Worm (Caenorhabditis elegans): Measurements from ENCODE around the gene R13H4.6.

Gene R13H4.6

DNA sequence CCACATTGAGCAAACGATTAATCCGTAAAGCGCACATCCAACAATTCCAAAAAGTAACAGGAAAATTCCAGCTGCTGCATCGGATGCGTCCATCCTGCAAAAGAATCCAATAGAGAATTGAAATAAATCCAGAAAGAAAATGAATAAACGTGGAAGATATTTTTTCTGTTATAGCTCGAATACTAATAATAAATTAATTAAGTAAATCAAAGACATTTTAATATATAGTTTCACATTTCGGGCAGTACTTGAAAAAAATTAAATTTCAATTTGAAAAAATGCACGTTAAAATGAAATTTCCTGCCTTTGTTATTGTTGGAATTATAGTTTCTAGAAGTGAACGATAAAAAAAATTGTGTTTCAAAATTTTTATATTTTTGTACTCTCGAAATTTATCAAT is 5.2 kb downstream of the R13H4.6 start, which contains the start of gene R13H4.7:
R13H4.7 (minus strand) TSS at position 101 of the 400 bp plus-strand sequence.
- no peak for TF ChIP-seq skn-1 (tag; optimal IDR thresholded peaks at IDR 0.05)
- no peak for TF ChIP-seq snu-23 (GFP tag; optimal IDR thresholded peaks at IDR 0.05)
- TF ChIP-seq unc-86 (tag; optimal IDR thresholded peaks at IDR 0.05), result no peak
- no peak for TF ChIP-seq swsn-7 (tag; optimal IDR thresholded peaks at IDR 0.05)

DNA sequence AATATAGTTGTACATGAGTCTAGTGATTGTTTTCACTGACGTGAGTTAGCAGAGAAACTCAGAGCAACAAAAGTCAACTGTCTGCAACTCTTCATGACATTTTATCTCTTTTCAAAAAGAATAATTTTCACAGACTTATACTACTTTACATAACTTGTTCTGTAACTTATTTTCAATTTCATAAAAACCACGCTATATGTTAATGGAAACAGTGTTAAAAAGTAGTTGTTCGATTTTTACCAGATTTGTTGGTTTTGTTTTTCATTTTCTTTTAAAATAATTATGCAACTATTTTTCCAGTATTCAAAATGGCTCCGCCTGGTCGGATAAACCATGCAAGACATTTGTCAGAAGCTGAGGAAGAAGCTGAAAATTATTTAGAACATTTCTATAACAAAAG is 12.1 kb downstream of the R13H4.6 start, which contains the start of gene sulp-4:
sulp-4 (plus strand) TSS at position 301 of the 400 bp plus-strand sequence.
- TF ChIP-seq nhr-19 (GFP tag; conservative IDR thresholded peaks at IDR 0.05) (no peak), efl-1 (optimal IDR thresholded peaks at IDR 0.05) (no peak), efl-1 (GFP tag; optimal IDR thresholded peaks at IDR 0.05 in 1 of 2) (peak in 1 of 2 experiments; percentile 58), pag-3 (tag; optimal IDR thresholded peaks at IDR 0.05; ENCODE audit: borderline replicate concordance, insufficient read depth) (no peak), irx-1 (tag; optimal IDR thresholded peaks at IDR 0.05) (no peak), sox-4 (tag; optimal IDR thresholded peaks at IDR 0.05) (no peak)

DNA sequence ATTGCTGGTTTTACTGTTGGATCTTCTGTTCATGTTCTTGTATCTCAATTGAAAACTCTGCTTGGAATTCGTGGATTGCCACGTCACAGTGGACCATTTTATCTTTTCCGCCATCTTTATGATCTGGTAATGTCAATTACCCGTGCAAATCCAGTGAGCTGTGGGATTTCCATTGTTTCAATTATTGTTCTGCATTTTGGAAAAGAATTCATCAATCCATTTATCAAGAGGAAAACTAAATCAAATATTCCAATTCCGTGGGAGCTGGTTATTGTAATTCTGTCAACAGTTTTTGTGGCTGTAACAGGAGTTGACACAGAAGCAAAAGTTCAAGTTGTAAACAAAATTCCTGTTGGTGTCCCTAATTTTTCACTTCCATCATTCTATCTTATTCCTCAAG is 13.7 kb downstream of the R13H4.6 start:
- TF ChIP-seq unc-62 (GFP tag; optimal IDR thresholded peaks at IDR 0.05) (no peak), nhr-71 (tag; optimal IDR thresholded peaks at IDR 0.05) (no peak), nhr-11 (tag; optimal IDR thresholded peaks at IDR 0.05) (no peak), mab-9 (GFP tag; IDR thresholded peaks at IDR 0.05) (no peak), rnt-1 (tag; optimal IDR thresholded peaks at IDR 0.05) (no peak), grh-1 (GFP tag; IDR thresholded peaks at IDR 0.05) (no peak), mep-1 (tag; optimal IDR thresholded peaks at IDR 0.05) (no peak), nhr-84 (tag; optimal IDR thresholded peaks at IDR 0.05) (no peak)

DNA sequence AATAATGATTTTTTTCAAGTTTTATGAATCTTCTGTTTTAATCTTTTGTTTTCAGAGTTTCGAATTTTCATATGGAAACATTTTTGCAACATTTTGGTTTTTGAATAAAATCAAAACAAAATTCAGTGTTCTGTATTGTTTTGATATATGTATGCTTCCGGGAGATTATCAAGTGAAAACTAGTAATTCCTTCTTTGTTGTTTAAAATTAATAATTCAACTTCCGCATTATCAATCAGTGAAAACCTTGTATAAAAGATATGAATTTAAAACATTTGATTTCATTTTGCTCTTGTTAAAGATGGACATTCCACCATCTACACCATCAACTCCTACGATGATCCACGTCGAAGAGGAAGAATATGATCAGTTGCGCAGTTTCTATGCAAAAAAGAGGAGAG is 16.8 kb downstream of the R13H4.6 start, which contains the start of gene sulp-5:
sulp-5 (plus strand) TSS at position 301 of the 400 bp plus-strand sequence.
- no peak for TF ChIP-seq sptf-1 (tag; optimal IDR thresholded peaks at IDR 0.05)
- no peak for TF ChIP-seq unc-98 (GFP tag; IDR thresholded peaks at IDR 0.05)
- no peak for TF ChIP-seq fkh-4 (tag; optimal IDR thresholded peaks at IDR 0.05; ENCODE audit: borderline replicate concordance)
- no peak for TF ChIP-seq hpl-2 (GFP tag; optimal IDR thresholded peaks at IDR 0.05)
- TF ChIP-seq dpl-1 (GFP tag; optimal IDR thresholded peaks at IDR 0.05), result no peak
- no peak for TF ChIP-seq tlp-1 (tag; optimal IDR thresholded peaks at IDR 0.05)
- peak; percentile 41 for TF ChIP-seq nhr-85 (tag)

DNA sequence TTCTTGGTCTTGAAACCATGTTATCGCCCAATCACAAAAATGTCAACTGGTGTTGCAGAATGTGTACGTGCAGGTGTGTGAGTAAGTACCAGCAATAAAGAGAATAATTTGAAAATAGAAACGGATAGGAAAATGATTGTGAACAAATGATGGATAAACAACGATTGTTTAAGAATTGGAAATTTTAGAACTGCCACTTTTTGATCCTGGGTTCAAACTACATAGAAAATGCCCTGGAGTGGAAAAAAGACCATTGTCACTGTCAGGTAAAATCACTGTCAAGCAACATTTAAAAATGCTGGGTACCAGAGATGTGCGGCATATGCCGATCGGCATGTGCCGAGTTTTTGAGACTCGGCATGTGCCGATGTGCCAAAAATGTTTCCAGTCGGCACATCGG is 20.3 kb downstream of the R13H4.6 start:
- TF ChIP-seq snu-23 (GFP tag; optimal IDR thresholded peaks at IDR 0.05) (peak; percentile 35), elt-3 (tag; optimal IDR thresholded peaks at IDR 0.05) (peak in 2 of 6 experiments; percentile 22 to 36), mef-2 (tag; optimal IDR thresholded peaks at IDR 0.05) (no peak), unc-130 (tag; optimal IDR thresholded peaks at IDR 0.05) (no peak), lin-35 (GFP tag; optimal IDR thresholded peaks at IDR 0.05) (peak in 1 of 2 experiments; percentile 6), nhr-20 (tag; optimal IDR thresholded peaks at IDR 0.05) (peak; percentile 9), lsy-2 (tag; optimal IDR thresholded peaks at IDR 0.05) (peak in 1 of 2 experiments; percentile 15), fos-1 (tag; optimal IDR thresholded peaks at IDR 0.05) (no peak), efl-3 (GFP tag; optimal IDR thresholded peaks at IDR 0.05) (no peak), blmp-1 (tag; optimal IDR thresholded peaks at IDR 0.05) (peak; percentile 8), nhr-19 (GFP tag; conservative IDR thresholded peaks at IDR 0.05) (peak; percentile 33; the same call in 1 of the 2 replicates), lin-14 (GFP tag; optimal IDR thresholded peaks at IDR 0.05) (peak; percentile 49), grh-1 (GFP tag; IDR thresholded peaks at IDR 0.05) (0 out of 2 replicates have a peak, but pooled peaks have one; percentile 29), nhr-85 (tag) (peak; percentile 69), nhr-71 (tag; optimal IDR thresholded peaks at IDR 0.05) (peak; percentile 46), tbx-2 (tag; optimal IDR thresholded peaks at IDR 0.05) (no peak)
